Fruit fly (Drosophila melanogaster) whole organism, adult: Measurements from ENCODE around the gene rod.

Experiments used
- CG11617 ChIP-seq: fragments of 200-800 bp; sonication (Bioruptor generic); optimal IDR thresholded peaks from 2 replicates; lab custom pipeline; 2017; ENCODE audit warnings: mild to moderate bottlenecking, missing biosample characterization, missing genetic modification reagents, missing genetic modification characterization
- CG12768 ChIP-seq: fragments of 200-800 bp; sonication (Bioruptor generic); optimal IDR thresholded peaks from 2 replicates; lab custom pipeline; 2017; ENCODE audit warnings: missing biosample characterization, missing genetic modification characterization, mild to moderate bottlenecking, moderate library complexity, missing genetic modification reagents
- CG14711 ChIP-seq: fragments of 200-800 bp; sonication (Bioruptor generic); optimal IDR thresholded peaks from 2 replicates; lab custom pipeline; 2018; ENCODE audit warnings: missing biosample characterization, mild to moderate bottlenecking, missing genetic modification characterization, moderate library complexity
- CG1620 ChIP-seq: fragments of 200-800 bp; sonication (Bioruptor generic); optimal IDR thresholded peaks from 2 replicates; lab custom pipeline; 2016; ENCODE audit warnings: missing biosample characterization, missing genetic modification characterization
- CG33017 ChIP-seq: fragments of 200-800 bp; sonication (Bioruptor generic); optimal IDR thresholded peaks from 2 replicates; lab custom pipeline; 2018; ENCODE audit warnings: missing biosample characterization, mild to moderate bottlenecking, missing genetic modification characterization, moderate library complexity
- CG5204 ChIP-seq: fragments of 200-800 bp; sonication (Bioruptor generic); optimal IDR thresholded peaks from 2 replicates; lab custom pipeline; 2016; ENCODE audit warnings: missing biosample characterization, missing genetic modification characterization
- CG7045 ChIP-seq: fragments of 200-800 bp; sonication (Bioruptor generic); optimal IDR thresholded peaks from 2 replicates; lab custom pipeline; 2017; ENCODE audit warnings: missing biosample characterization, mild to moderate bottlenecking, missing genetic modification characterization
- CG7101 ChIP-seq: fragments of 200-800 bp; sonication (Bioruptor generic); optimal IDR thresholded peaks from 2 replicates; lab custom pipeline; 2018; ENCODE audit warnings: missing biosample characterization, mild to moderate bottlenecking, missing genetic modification characterization, moderate library complexity
- Clk ChIP-seq: fragments of 200-800 bp; sonication (Bioruptor generic); optimal IDR thresholded peaks from 2 replicates; lab custom pipeline; 2017; ENCODE audit warnings: missing biosample characterization, missing genetic modification characterization
- Crg-1 ChIP-seq: fragments of 200-800 bp; sonication (Bioruptor generic); optimal IDR thresholded peaks from 2 replicates; lab custom pipeline; 2016; ENCODE audit warnings: missing biosample characterization, missing genetic modification characterization
- Hr96 ChIP-seq: fragments of 200-800 bp; sonication (Bioruptor generic); optimal IDR thresholded peaks from 2 replicates; lab custom pipeline; 2016; ENCODE audit warnings: missing biosample characterization, missing genetic modification characterization
- Mnt ChIP-seq: fragments of 200-800 bp; sonication (Bioruptor generic); optimal IDR thresholded peaks from 2 replicates; lab custom pipeline; 2016; ENCODE audit warnings: missing biosample characterization, mild to moderate bottlenecking, missing genetic modification characterization
- bab1 ChIP-seq: fragments of 200-800 bp; sonication (Bioruptor generic); optimal IDR thresholded peaks from 3 replicates; lab custom pipeline; 2019; ENCODE audit warnings: missing biosample characterization, mild to moderate bottlenecking, missing genetic modification characterization, moderate library complexity
- cic ChIP-seq: fragments of 200-800 bp; sonication (Bioruptor generic); optimal IDR thresholded peaks from 2 replicates; lab custom pipeline; 2017; ENCODE audit warnings: missing biosample characterization, mild to moderate bottlenecking, missing genetic modification characterization, moderate library complexity
- cnc ChIP-seq, 2 experiments: fragments of >200 bp; optimal IDR thresholded peaks; 2 replicates each; lab custom pipeline; 2017
- kay ChIP-seq: fragments of 200-800 bp; sonication (Bioruptor generic); peaks from one replicate; lab custom pipeline; 2016; ENCODE audit warnings: missing biosample characterization, missing genetic modification characterization, borderline replicate concordance
- ovo ChIP-seq: fragments of 200-800 bp; sonication (Bioruptor generic); optimal IDR thresholded peaks from 2 replicates; lab custom pipeline; 2016; ENCODE audit warnings: missing biosample characterization, missing genetic modification characterization
- pad ChIP-seq: fragments of 200-800 bp; sonication (Bioruptor generic); optimal IDR thresholded peaks from 3 replicates; lab custom pipeline; 2017; ENCODE audit warnings: missing biosample characterization, missing genetic modification characterization, mild to moderate bottlenecking, moderate library complexity, missing genetic modification reagents
- tj ChIP-seq: fragments of 200-800 bp; sonication (Bioruptor generic); optimal IDR thresholded peaks from 3 replicates; lab custom pipeline; 2017; ENCODE audit warnings: missing biosample characterization, mild to moderate bottlenecking, missing genetic modification characterization, moderate library complexity
- toe ChIP-seq: fragments of 200-800 bp; sonication (Bioruptor generic); optimal IDR thresholded peaks from 2 replicates; lab custom pipeline; 2016; ENCODE audit warnings: missing biosample characterization, missing genetic modification characterization

The rod gene

dm6 chr3R:31588374-31588773 lies 7.6 kb downstream of the rod start, which contains the start of gene CG1635:
CG1635 (plus strand) TSS chr3R:31588673.
- TF ChIP-seq cic (GFP tag; lab: Kevin White, UChicago) (peak; percentile 83), cnc (optimal IDR thresholded peaks at IDR 0.05; lab: Kevin White, UChicago) (no peak), toe (GFP tag; lab: Kevin White, UChicago) (peak; percentile 97), tj (GFP tag; lab: Kevin White, UChicago) (peak; percentile 94), CG11617 (GFP tag; lab: Kevin White, UChicago) (peak; percentile 100), CG7045 (GFP tag; lab: Kevin White, UChicago) (peak; percentile 99), ovo (GFP tag; lab: Kevin White, UChicago) (peak; percentile 97), CG14711 (tag; lab: Kevin White, UChicago) (peak; percentile 99), pad (GFP tag; lab: Kevin White, UChicago) (peak; percentile 95), CG33017 (peak; percentile 100), Hr96 (GFP tag; lab: Kevin White, UChicago) (peak; percentile 98), CG5204 (GFP tag; lab: Kevin White, UChicago) (peak; percentile 99), CG7101 (peak; percentile 100), CG12768 (peak; percentile 100), Crg-1 (peak; percentile 98), CG1620 (GFP tag; lab: Kevin White, UChicago) (peak; percentile 98), kay (GFP tag; lab: Kevin White, UChicago) (peak; percentile 100), bab1 (GFP tag; lab: Kevin White, UChicago) (peak; percentile 100), Clk (GFP tag; lab: Kevin White, UChicago) (peak; percentile 99), Mnt (peak; percentile 98)

- peak; percentile 78 for TF ChIP-seq kay (GFP tag; lab: Kevin White, UChicago)
- TF ChIP-seq CG12768: no peak
- no peak for TF ChIP-seq Hr96 (GFP tag; lab: Kevin White, UChicago)
Measured at dm6 chr3R:31590281-31590680, 9.5 kb downstream of the rod start, which contains the start of gene CG1638. CG1638 (plus strand) TSS chr3R:31590581.

DNA sequence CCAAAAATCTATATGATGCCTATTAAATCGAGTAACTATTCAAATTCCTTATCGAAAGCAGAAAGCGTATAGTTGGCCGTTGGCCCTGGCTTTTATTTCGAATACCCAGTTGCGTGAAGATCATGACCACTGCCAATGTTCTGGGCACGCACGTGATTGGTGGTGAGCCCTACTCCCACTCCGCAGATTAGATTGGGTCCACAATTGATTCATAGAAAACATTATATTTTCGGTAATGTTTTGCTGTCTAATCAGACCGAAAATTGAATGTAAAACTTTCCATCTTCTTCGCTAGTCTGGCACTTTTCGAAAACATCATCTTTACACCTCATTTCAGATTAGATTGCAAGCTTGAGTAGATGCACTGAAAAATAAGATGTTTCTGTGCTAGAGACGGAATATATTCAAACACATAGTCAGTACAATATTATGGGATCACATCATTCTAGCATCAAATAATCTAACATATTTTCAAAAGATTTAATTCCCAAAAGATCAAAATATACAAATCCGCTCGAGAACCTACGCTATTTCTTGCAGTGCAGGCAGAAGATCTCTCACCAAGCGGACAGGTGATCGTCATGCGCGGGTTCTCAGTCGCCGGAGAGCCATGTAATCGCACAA lies 11.6 kb downstream of the rod start, which contains the start of gene CG1774:
Gene CG1774, plus strand, starts transcription at position 548 of the 624 bp plus-strand sequence.
- TF ChIP-seq CG7045 (GFP tag; lab: Kevin White, UChicago) (peak; percentile 91), CG12768 (peak; percentile 97), tj (GFP tag; lab: Kevin White, UChicago) (peak; percentile 86), toe (GFP tag; lab: Kevin White, UChicago) (no peak), CG14711 (tag; lab: Kevin White, UChicago) (peak; percentile 90), Clk (GFP tag; lab: Kevin White, UChicago) (peak; percentile 85), cic (GFP tag; lab: Kevin White, UChicago) (peak; percentile 93), Mnt (peak; percentile 91), ovo (GFP tag; lab: Kevin White, UChicago) (peak; percentile 46), CG5204 (GFP tag; lab: Kevin White, UChicago) (no peak), CG33017 (peak; percentile 97), CG1620 (GFP tag; lab: Kevin White, UChicago) (peak; percentile 78), bab1 (GFP tag; lab: Kevin White, UChicago) (peak; percentile 94), CG7101 (peak; percentile 96), kay (GFP tag; lab: Kevin White, UChicago) (peak; percentile 97), pad (GFP tag; lab: Kevin White, UChicago) (peak; percentile 74), cnc (optimal IDR thresholded peaks at IDR 0.05; lab: Kevin White, UChicago) (no peak), Hr96 (GFP tag; lab: Kevin White, UChicago) (peak; percentile 96), CG11617 (GFP tag; lab: Kevin White, UChicago) (peak; percentile 97), Crg-1 (peak; percentile 77)

dm6 chr3R:31596071-31596883 lies 15.5 kb downstream of the rod start, which contains the start of gene RpL6:
RpL6 (minus strand) TSS chr3R:31596204.
- peak; percentile 62 for TF ChIP-seq CG11617 (GFP tag; lab: Kevin White, UChicago)
- TF ChIP-seq kay (GFP tag; lab: Kevin White, UChicago): peak; percentile 80
- no peak for TF ChIP-seq cnc (optimal IDR thresholded peaks at IDR 0.05; lab: Kevin White, UChicago)
- TF ChIP-seq toe (GFP tag; lab: Kevin White, UChicago): no peak
- peak; percentile 22 for TF ChIP-seq tj (GFP tag; lab: Kevin White, UChicago)
- peak; percentile 23 for TF ChIP-seq CG7101
- peak; percentile 96 for TF ChIP-seq Mnt
- TF ChIP-seq CG5204 (GFP tag; lab: Kevin White, UChicago): no peak
- peak; percentile 29 for TF ChIP-seq cic (GFP tag; lab: Kevin White, UChicago)
- peak; percentile 47 for TF ChIP-seq bab1 (GFP tag; lab: Kevin White, UChicago)
- TF ChIP-seq CG14711 (tag; lab: Kevin White, UChicago): peak; percentile 43
- no peak for TF ChIP-seq ovo (GFP tag; lab: Kevin White, UChicago)
- TF ChIP-seq Clk (GFP tag; lab: Kevin White, UChicago): no peak
- peak; percentile 11 for TF ChIP-seq Crg-1
- TF ChIP-seq CG12768: peak; percentile 12
- TF ChIP-seq Hr96 (GFP tag; lab: Kevin White, UChicago): no peak
- no peak for TF ChIP-seq CG33017
- peak; percentile 13 for TF ChIP-seq pad (GFP tag; lab: Kevin White, UChicago)
